Fruit fly (Drosophila melanogaster) whole organism, embryonic: ENCODE measurements around the gene RacGAP84C.
A peak's percentile ranks its signal among the peaks of the same experiment; 100 is the strongest.

Experiments
- Abd-B ChIP-seq: fragments of 200-800 bp; sonication (Bioruptor generic); optimal IDR thresholded peaks from 2 replicates; lab custom pipeline; 2018; ENCODE audit warnings: missing biosample characterization, mild to moderate bottlenecking, missing genetic modification characterization, moderate library complexity
- Bteb2 ChIP-seq: fragments of 200-800 bp; sonication (Bioruptor generic); optimal IDR thresholded peaks from 2 replicates; lab custom pipeline; 2016; ENCODE audit warnings: missing biosample characterization, missing genetic modification characterization
- CG10321 ChIP-seq: fragments of 200-800 bp; sonication (Bioruptor generic); IDR thresholded peaks from 2 replicates; pipeline ENCODE4 v1.3.6; 2022; ENCODE audit warnings: missing biosample characterization, missing genetic modification characterization
- CG10462 ChIP-seq: fragments of 200-800 bp; sonication (Bioruptor generic); optimal IDR thresholded peaks from 2 replicates; lab custom pipeline; 2016; ENCODE audit warnings: missing biosample characterization, missing genetic modification characterization
- CG1233 ChIP-seq: fragments of 200-800 bp; sonication (Bioruptor generic); optimal IDR thresholded peaks from 4 replicates; lab custom pipeline; 2018; ENCODE audit warnings: missing biosample characterization, mild to moderate bottlenecking, missing genetic modification characterization
- CG13296 ChIP-seq: fragments of 200-800 bp; sonication (Bioruptor generic); optimal IDR thresholded peaks from 3 replicates; lab custom pipeline; 2018; ENCODE audit warnings: missing biosample characterization, mild to moderate bottlenecking, missing genetic modification characterization
- CG15073 ChIP-seq: fragments of 200-800 bp; sonication (Bioruptor generic); optimal IDR thresholded peaks from 2 replicates; lab custom pipeline; 2016; ENCODE audit warnings: missing biosample characterization, missing genetic modification characterization
- CG1602 ChIP-seq: fragments of 200-800 bp; sonication (Bioruptor generic); optimal IDR thresholded peaks from 3 replicates; lab custom pipeline; 2016; ENCODE audit warnings: missing biosample characterization, missing genetic modification characterization
- CG18476 ChIP-seq: fragments of 200-800 bp; sonication (Bioruptor generic); optimal IDR thresholded peaks from 2 replicates; lab custom pipeline; 2016; ENCODE audit warnings: missing biosample characterization, mild to moderate bottlenecking, missing genetic modification characterization
- CG30020 ChIP-seq: fragments of 200-800 bp; optimal IDR thresholded peaks from 2 replicates; lab custom pipeline; 2019; ENCODE audit warnings: missing biosample characterization, mild to moderate bottlenecking, missing genetic modification characterization, moderate library complexity
- CG31388 ChIP-seq: fragments of 200-800 bp; sonication (Bioruptor generic); optimal IDR thresholded peaks from 2 replicates; lab custom pipeline; 2016; ENCODE audit warnings: missing biosample characterization, missing genetic modification characterization
- CG3281 ChIP-seq: fragments of 200-800 bp; sonication (Bioruptor generic); optimal IDR thresholded peaks from 3 replicates; lab custom pipeline; 2017; ENCODE audit warnings: missing biosample characterization, mild to moderate bottlenecking, missing genetic modification characterization
- CG34224 ChIP-seq: fragments of 200-800 bp; sonication (Bioruptor generic); IDR thresholded peaks from 3 replicates; pipeline ENCODE4 v1.3.6; 2022; ENCODE audit warnings: missing biosample characterization, missing genetic modification characterization; ENCODE audit not compliant: partially characterized antibody
- CG34422 ChIP-seq: fragments of 200-800 bp; sonication (Bioruptor generic); IDR thresholded peaks from 3 replicates; pipeline ENCODE4 v1.3.6; 2022; ENCODE audit warnings: missing biosample characterization, missing genetic modification characterization
- CG5245 ChIP-seq: fragments of 200-800 bp; sonication (Bioruptor generic); optimal IDR thresholded peaks from 3 replicates; lab custom pipeline; 2016; ENCODE audit warnings: missing biosample characterization, missing genetic modification characterization
- CG5953 ChIP-seq: fragments of 200-800 bp; sonication (Bioruptor generic); IDR thresholded peaks from 2 replicates; pipeline ENCODE4 v1.3.6; 2022; ENCODE audit warnings: missing biosample characterization, missing genetic modification characterization
- CG7556 ChIP-seq: fragments of 200-800 bp; sonication (Bioruptor generic); optimal IDR thresholded peaks from 2 replicates; lab custom pipeline; 2017; ENCODE audit warnings: missing biosample characterization, mild to moderate bottlenecking, missing genetic modification characterization
- CG9932 ChIP-seq: fragments of 200-800 bp; sonication (Bioruptor generic); IDR thresholded peaks from 2 replicates; pipeline ENCODE4 v1.3.6; 2022; ENCODE audit warnings: missing biosample characterization, missing genetic modification characterization
- CTCF ChIP-seq: fragments of 200-800 bp; sonication (Bioruptor generic); optimal IDR thresholded peaks from 2 replicates; lab custom pipeline; 2017; ENCODE audit warnings: missing biosample characterization, mild to moderate bottlenecking, missing genetic modification characterization, moderate library complexity
- Dp ChIP-seq: fragments of 200-800 bp; sonication (Bioruptor generic); optimal IDR thresholded peaks from 2 replicates; lab custom pipeline; 2018; ENCODE audit warnings: missing biosample characterization, mild to moderate bottlenecking, missing genetic modification characterization, moderate library complexity
- Fer1 ChIP-seq: fragments of 200-800 bp; sonication (Bioruptor generic); optimal IDR thresholded peaks from 2 replicates; lab custom pipeline; 2017; ENCODE audit warnings: missing biosample characterization, mild to moderate bottlenecking, missing genetic modification characterization
- HLH54F ChIP-seq: fragments of 200-800 bp; sonication (Bioruptor generic); optimal IDR thresholded peaks from 3 replicates; lab custom pipeline; 2016; ENCODE audit warnings: missing biosample characterization, missing genetic modification characterization
- Hr51 ChIP-seq, 2 experiments: fragments of 200-800 bp; sonication (Bioruptor generic); optimal IDR thresholded peaks; 2 replicates in 1 of 2; 3 replicates in 1 of 2; lab custom pipeline; 2016 to 2018; ENCODE audit warnings: missing biosample characterization in 2 of 2, missing genetic modification characterization in 2 of 2, mild to moderate bottlenecking in 1 of 2, moderate library complexity in 1 of 2
- Hr78 ChIP-seq, 2 experiments: fragments of 200-800 bp in 1 of 2; fragments of >200 bp in 1 of 2; sonication (Bioruptor generic) in 1 of 2; optimal IDR thresholded peaks; 2 replicates each; lab custom pipeline; 2017 to 2019; ENCODE audit warnings: missing biosample characterization in 2 of 2, missing genetic modification characterization in 2 of 2, mild to moderate bottlenecking in 1 of 2, moderate library complexity in 1 of 2
- Jarid2 ChIP-seq: fragments of 200-800 bp; sonication (Bioruptor generic); optimal IDR thresholded peaks from 3 replicates; lab custom pipeline; 2017; ENCODE audit warnings: mild to moderate bottlenecking, missing biosample characterization, missing genetic modification reagents, missing genetic modification characterization
- Lim3 ChIP-seq: fragments of 200-800 bp; sonication (Bioruptor generic); IDR thresholded peaks from 2 replicates; pipeline ENCODE4 v1.3.6; 2022; ENCODE audit warnings: missing biosample characterization, missing genetic modification characterization
- MBD-R2 ChIP-seq: fragments of 200-800 bp; sonication (Bioruptor generic); IDR thresholded peaks from 2 replicates; pipeline ENCODE4 v1.3.6; 2022; ENCODE audit warnings: missing biosample characterization, missing genetic modification characterization
- Oaz ChIP-seq: fragments of 200-800 bp; sonication (Bioruptor generic); IDR thresholded peaks from 2 replicates; pipeline ENCODE4 v1.3.6; 2022; ENCODE audit warnings: missing biosample characterization, missing genetic modification characterization
- Scr ChIP-seq: fragments of 200-800 bp; sonication (Bioruptor generic); IDR thresholded peaks from 2 replicates; pipeline ENCODE4 v1.3.6; 2022; ENCODE audit warnings: missing biosample characterization, missing genetic modification characterization; ENCODE audit not compliant: partially characterized antibody
- Tbp ChIP-seq: fragments of >200 bp; optimal IDR thresholded peaks from 2 replicates; lab custom pipeline; 2018; ENCODE audit warnings: missing biosample characterization, missing genetic modification characterization
- Xrp1 ChIP-seq: fragments of 200-800 bp; sonication (Bioruptor generic); IDR thresholded peaks from 2 replicates; pipeline ENCODE4 v1.3.6; 2022; ENCODE audit warnings: missing biosample characterization, missing genetic modification characterization
- YL-1 ChIP-seq: fragments of 200-800 bp; sonication (Bioruptor generic); optimal IDR thresholded peaks from 3 replicates; lab custom pipeline; 2017; ENCODE audit warnings: missing biosample characterization, mild to moderate bottlenecking, missing genetic modification characterization
- amos ChIP-seq: fragments of 200-800 bp; sonication (Bioruptor generic); IDR thresholded peaks from 2 replicates; pipeline ENCODE4 v1.3.6; 2022; ENCODE audit warnings: missing biosample characterization, missing genetic modification characterization; ENCODE audit not compliant: partially characterized antibody
- bigmax ChIP-seq: fragments of 200-800 bp; sonication (Bioruptor generic); optimal IDR thresholded peaks from 2 replicates; lab custom pipeline; 2018; ENCODE audit warnings: missing biosample characterization, mild to moderate bottlenecking, missing genetic modification characterization
- chn ChIP-seq: fragments of 200-800 bp; sonication (Bioruptor generic); optimal IDR thresholded peaks from 2 replicates; lab custom pipeline; 2016; ENCODE audit warnings: missing biosample characterization, missing genetic modification characterization
- danr ChIP-seq: fragments of 200-800 bp; sonication (Bioruptor generic); IDR thresholded peaks from 2 replicates; pipeline ENCODE4 v1.3.6; 2022; ENCODE audit warnings: missing biosample characterization, missing genetic modification characterization
- dm ChIP-seq: fragments of 200-800 bp; sonication (Bioruptor generic); optimal IDR thresholded peaks from 3 replicates; lab custom pipeline; 2016; ENCODE audit warnings: missing biosample characterization, missing genetic modification characterization
- ewg ChIP-seq: fragments of 200-800 bp; sonication (Bioruptor generic); optimal IDR thresholded peaks from 3 replicates; lab custom pipeline; 2017; ENCODE audit warnings: mild to moderate bottlenecking, missing biosample characterization, missing genetic modification reagents, missing genetic modification characterization
- gt ChIP-seq: fragments of 200-800 bp; sonication (Bioruptor generic); IDR thresholded peaks from 2 replicates; pipeline ENCODE4 v1.3.6; 2022; ENCODE audit warnings: missing biosample characterization, missing genetic modification characterization
- ham ChIP-seq: fragments of 200-800 bp; sonication (Bioruptor generic); IDR thresholded peaks from 2 replicates; pipeline ENCODE4 v1.3.6; 2022; ENCODE audit warnings: missing biosample characterization, missing genetic modification characterization
- p53 ChIP-seq: fragments of 200-800 bp; sonication (Bioruptor generic); optimal IDR thresholded peaks from 2 replicates; lab custom pipeline; 2016; ENCODE audit warnings: missing biosample characterization, missing genetic modification characterization
- pita ChIP-seq: fragments of 200-800 bp; sonication (Bioruptor generic); optimal IDR thresholded peaks from 2 replicates; lab custom pipeline; 2017; ENCODE audit warnings: missing biosample characterization, mild to moderate bottlenecking, missing genetic modification characterization
- scrt ChIP-seq: fragments of 200-800 bp; sonication (Bioruptor generic); optimal IDR thresholded peaks from 2 replicates; lab custom pipeline; 2018; ENCODE audit warnings: missing biosample characterization, mild to moderate bottlenecking, missing genetic modification characterization, moderate library complexity
- slbo ChIP-seq: fragments of 200-800 bp; sonication (Bioruptor generic); IDR thresholded peaks from 2 replicates; pipeline ENCODE4 v1.3.6; 2022; ENCODE audit warnings: missing biosample characterization, missing genetic modification characterization
- slou ChIP-seq: fragments of 200-800 bp; sonication (Bioruptor generic); optimal IDR thresholded peaks from 3 replicates; lab custom pipeline; 2016; ENCODE audit warnings: missing biosample characterization, missing genetic modification characterization
- trem ChIP-seq: fragments of 200-800 bp; optimal IDR thresholded peaks from 3 replicates; lab custom pipeline; 2019; ENCODE audit warnings: missing biosample characterization, mild to moderate bottlenecking, missing genetic modification characterization, moderate library complexity
- unc-4 ChIP-seq: fragments of 200-800 bp; sonication (Bioruptor generic); IDR thresholded peaks from 2 replicates; pipeline ENCODE4 v1.3.6; 2022; ENCODE audit warnings: missing biosample characterization, missing genetic modification characterization; ENCODE audit not compliant: partially characterized antibody
- unpg ChIP-seq: fragments of 200-800 bp; sonication (Bioruptor generic); optimal IDR thresholded peaks from 3 replicates; lab custom pipeline; 2018; ENCODE audit warnings: missing biosample characterization, mild to moderate bottlenecking, missing genetic modification characterization, moderate library complexity
- yki ChIP-seq: fragments of >200 bp; optimal IDR thresholded peaks from 3 replicates; lab custom pipeline; 2018
- zf30C ChIP-seq: fragments of 200-800 bp; sonication (Bioruptor generic); optimal IDR thresholded peaks from 3 replicates; lab custom pipeline; 2018; ENCODE audit warnings: missing biosample characterization, mild to moderate bottlenecking, missing genetic modification characterization

Gene RacGAP84C

dm6 chr3R:7246889-7247288 lies 38.9 kb upstream of the RacGAP84C start, which contains the start of the genes Noc3 and CG10053 (continued):
- peak; percentile 99 for TF ChIP-seq trem (tag; lab: Kevin White, UChicago)
- peak; percentile 96 for TF ChIP-seq dm (GFP tag; lab: Kevin White, UChicago)
- peak; percentile 68 for TF ChIP-seq MBD-R2 (GFP tag; lab: Robert Waterston, UW)

dm6 chr3R:7249460-7249859 lies 36.3 kb upstream of the RacGAP84C start, which contains the start of the genes CG1227 and Dtwd2:
Gene CG1227 (minus strand): TSS chr3R:7249738.
Gene Dtwd2 (plus strand): TSS chr3R:7249795.
- no peak for TF ChIP-seq pita (GFP tag; lab: Kevin White, UChicago)
- peak; percentile 41 for TF ChIP-seq Jarid2 (GFP tag; lab: Kevin White, UChicago)
- peak; percentile 75 for TF ChIP-seq CG10462 (GFP tag; lab: Kevin White, UChicago)
- TF ChIP-seq Scr (GFP tag; lab: Robert Waterston, UW) = no peak
- TF ChIP-seq Hr51 (GFP tag; optimal IDR thresholded peaks at IDR 0.05; lab: Kevin White, UChicago) = peak; percentile 45 to 97
- peak; percentile 74 for TF ChIP-seq ewg (GFP tag; lab: Kevin White, UChicago)
- TF ChIP-seq gt (GFP tag; lab: Robert Waterston, UW) = peak; percentile 57
- TF ChIP-seq Dp = peak; percentile 20
- peak; percentile 87 for TF ChIP-seq CG1233
- TF ChIP-seq Fer1 = no peak
- peak; percentile 96 for TF ChIP-seq Xrp1 (GFP tag; lab: Robert Waterston, UW)
- peak; percentile 89 for TF ChIP-seq CG9932
- TF ChIP-seq CG5953 (GFP tag; lab: Robert Waterston, UW) = peak; percentile 78
- peak; percentile 94 for TF ChIP-seq CG13296 (GFP tag; lab: Kevin White, UChicago)
- TF ChIP-seq Lim3 (GFP tag; lab: Robert Waterston, UW) = no peak
- peak; percentile 50 for TF ChIP-seq HLH54F
- TF ChIP-seq slou (GFP tag; lab: Kevin White, UChicago) = peak; percentile 23
- TF ChIP-seq Bteb2 (GFP tag; lab: Kevin White, UChicago) = peak; percentile 86
- peak; percentile 98 for TF ChIP-seq unpg
- TF ChIP-seq p53 (GFP tag; lab: Kevin White, UChicago) = no peak
- no peak for TF ChIP-seq zf30C
- TF ChIP-seq yki (lab: Kevin White, UChicago) = no peak
- TF ChIP-seq bigmax = no peak
- no peak for TF ChIP-seq CG7556 (GFP tag; lab: Kevin White, UChicago)
- no peak for TF ChIP-seq amos (GFP tag; lab: Robert Waterston, UW)
- TF ChIP-seq CG18476 (GFP tag; lab: Kevin White, UChicago) = peak; percentile 80
- peak; percentile 89 for TF ChIP-seq Oaz (GFP tag; lab: Robert Waterston, UW)
- TF ChIP-seq chn (GFP tag; lab: Kevin White, UChicago) = peak; percentile 48
- TF ChIP-seq CG15073 (GFP tag; lab: Kevin White, UChicago) = no peak
- no peak for TF ChIP-seq Hr78 (GFP tag; optimal IDR thresholded peaks at IDR 0.05; lab: Kevin White, UChicago)
- TF ChIP-seq Tbp (GFP tag; lab: Kevin White, UChicago) = no peak
- peak; percentile 73 for TF ChIP-seq CG10321 (GFP tag; lab: Robert Waterston, UW)
- TF ChIP-seq CG3281 (GFP tag; lab: Kevin White, UChicago) = peak; percentile 100
- TF ChIP-seq ham (GFP tag; lab: Robert Waterston, UW) = no peak
- TF ChIP-seq scrt (GFP tag; lab: Kevin White, UChicago) = peak; percentile 90
- TF ChIP-seq unc-4 (GFP tag; lab: Robert Waterston, UW) = no peak
- peak; percentile 73 for TF ChIP-seq CG1602 (GFP tag; lab: Kevin White, UChicago)
- TF ChIP-seq CG30020 (tag; lab: Kevin White, UChicago) = peak; percentile 78
- peak; percentile 56; the same call in 1 of the 2 replicates for TF ChIP-seq danr (GFP tag; lab: Robert Waterston, UW)
- TF ChIP-seq CG34224 (GFP tag; lab: Robert Waterston, UW) = no peak
- TF ChIP-seq CTCF = peak; percentile 8
- TF ChIP-seq CG34422 (GFP tag; lab: Robert Waterston, UW) = peak; percentile 92
- TF ChIP-seq YL-1 (GFP tag; lab: Kevin White, UChicago) = peak; percentile 86
- no peak for TF ChIP-seq CG31388 (GFP tag; lab: Kevin White, UChicago)
- TF ChIP-seq CG5245 (GFP tag; lab: Kevin White, UChicago) = peak; percentile 36
- TF ChIP-seq slbo (GFP tag; lab: Robert Waterston, UW) = peak; percentile 87
- TF ChIP-seq Abd-B = peak; percentile 65
